Worm (Caenorhabditis elegans): ENCODE data around the gene fbxa-3.

- TF ChIP-seq jun-1 (tag; optimal IDR thresholded peaks at IDR 0.05), result no peak
- TF ChIP-seq ceh-82 (tag; optimal IDR thresholded peaks at IDR 0.05), result no peak
- no peak for TF ChIP-seq hlh-4 (tag; optimal IDR thresholded peaks at IDR 0.05)
- TF ChIP-seq elt-2 (tag; optimal IDR thresholded peaks at IDR 0.05), result no peak
- no peak for TF ChIP-seq fkh-10 (GFP tag; optimal IDR thresholded peaks at IDR 0.05)
- no peak for TF ChIP-seq ceh-63 (GFP tag; optimal IDR thresholded peaks at IDR 0.05)
- TF ChIP-seq F16B12.6 (tag; optimal IDR thresholded peaks at IDR 0.05), result no peak
- no peak for TF ChIP-seq sptf-1 (tag; optimal IDR thresholded peaks at IDR 0.05)
Measured at ce11 chrII:1831883-1832388, 11.3 kb upstream of the fbxa-3 start, which contains the start of gene math-39.

Data from whole organism, L1 larva.